Fruit fly (Drosophila melanogaster) whole organism, embryonic: ENCODE results near the gene LanB2.

ENCODE experiments used
- ATbp ChIP-seq: fragments of 200-800 bp; sonication (Bioruptor generic); optimal IDR thresholded peaks from 2 replicates; lab custom pipeline; 2017; ENCODE audit warnings: missing biosample characterization, mild to moderate bottlenecking, missing genetic modification characterization, missing genetic modification reagents
- Awh ChIP-seq: fragments of 200-800 bp; sonication (Bioruptor generic); IDR thresholded peaks from 2 replicates; pipeline ENCODE4, ENCODE4 v1.3.6; 2022; ENCODE audit warnings: missing biosample characterization, missing genetic modification characterization
- B-H1 ChIP-seq: fragments of 200-800 bp; sonication (Bioruptor generic); IDR thresholded peaks from 3 replicates; pipeline ENCODE4 v1.3.6; 2022; ENCODE audit warnings: missing biosample characterization, missing genetic modification characterization
- B-H2 ChIP-seq: fragments of 200-800 bp; sonication (Bioruptor generic); optimal IDR thresholded peaks from 2 replicates; lab custom pipeline; 2018; ENCODE audit warnings: missing biosample characterization, mild to moderate bottlenecking, missing genetic modification characterization
- Blimp-1 ChIP-seq: fragments of 200-800 bp; sonication (Bioruptor generic); optimal IDR thresholded peaks from 3 replicates; lab custom pipeline; 2018; ENCODE audit warnings: missing biosample characterization, missing genetic modification characterization, mild to moderate bottlenecking, moderate library complexity, missing genetic modification reagents
- BtbVII ChIP-seq: fragments of 200-800 bp; sonication (Bioruptor generic); optimal IDR thresholded peaks from 3 replicates; lab custom pipeline; 2017; ENCODE audit warnings: missing biosample characterization, mild to moderate bottlenecking, missing genetic modification characterization
- CG11504 ChIP-seq: fragments of 200-800 bp; sonication (Bioruptor generic); optimal IDR thresholded peaks from 3 replicates; lab custom pipeline; 2019; ENCODE audit warnings: missing biosample characterization, mild to moderate bottlenecking, missing genetic modification characterization, moderate library complexity
- CG11695 ChIP-seq: fragments of 200-800 bp; sonication (Bioruptor generic); IDR thresholded peaks from 3 replicates; pipeline ENCODE4 v1.3.6; 2022; ENCODE audit warnings: missing biosample characterization, missing genetic modification characterization
- CG12155 ChIP-seq: fragments of 200-800 bp; sonication (Bioruptor generic); optimal IDR thresholded peaks from 3 replicates; lab custom pipeline; 2016; ENCODE audit warnings: missing biosample characterization, missing genetic modification characterization
- CG12744 ChIP-seq: fragments of 200-800 bp; sonication (Bioruptor generic); optimal IDR thresholded peaks from 2 replicates; lab custom pipeline; 2016; ENCODE audit warnings: missing biosample characterization, missing genetic modification characterization
- CG1603 ChIP-seq: fragments of 200-800 bp; sonication (Bioruptor generic); optimal IDR thresholded peaks from 2 replicates; lab custom pipeline; 2019; ENCODE audit warnings: missing biosample characterization, mild to moderate bottlenecking, missing genetic modification characterization, moderate library complexity
- CG17385 ChIP-seq: fragments of 200-800 bp; sonication (Bioruptor generic); optimal IDR thresholded peaks from 3 replicates; lab custom pipeline; 2018; ENCODE audit warnings: missing biosample characterization, mild to moderate bottlenecking, missing genetic modification characterization
- CG2678 ChIP-seq: fragments of 200-800 bp; sonication (Bioruptor generic); optimal IDR thresholded peaks from 3 replicates; lab custom pipeline; 2019; ENCODE audit warnings: missing biosample characterization, mild to moderate bottlenecking, missing genetic modification characterization, moderate library complexity
- CG31441 ChIP-seq: fragments of 200-800 bp; sonication (Bioruptor generic); IDR thresholded peaks from 2 replicates; pipeline ENCODE4 v1.3.6; 2022; ENCODE audit warnings: missing biosample characterization, missing genetic modification characterization
- CG32532 ChIP-seq: fragments of 200-800 bp; sonication (Bioruptor generic); IDR thresholded peaks from 2 replicates; pipeline ENCODE4 v1.3.6; 2022; ENCODE audit warnings: missing biosample characterization, missing genetic modification characterization
- CG32767 ChIP-seq: fragments of 200-800 bp; sonication (Bioruptor generic); IDR thresholded peaks from 2 replicates; pipeline ENCODE4 v1.3.6; 2022; ENCODE audit warnings: missing biosample characterization, missing genetic modification characterization
- CG42726 ChIP-seq: fragments of 200-800 bp; sonication (Bioruptor generic); IDR thresholded peaks from 2 replicates; pipeline ENCODE4 v1.3.6; 2022; ENCODE audit warnings: missing biosample characterization, missing genetic modification characterization; ENCODE audit not compliant: partially characterized antibody
- CG8388 ChIP-seq: fragments of 200-800 bp; sonication (Bioruptor generic); optimal IDR thresholded peaks from 2 replicates; lab custom pipeline; 2019; ENCODE audit warnings: missing biosample characterization, mild to moderate bottlenecking, missing genetic modification characterization, moderate library complexity
- CG8924 ChIP-seq: fragments of 200-800 bp; optimal IDR thresholded peaks from 3 replicates; lab custom pipeline; 2019; ENCODE audit warnings: missing biosample characterization, mild to moderate bottlenecking, missing genetic modification characterization, moderate library complexity
- Chrac-16 ChIP-seq: fragments of 200-800 bp; sonication (Bioruptor generic); optimal IDR thresholded peaks from 3 replicates; lab custom pipeline; 2016; ENCODE audit warnings: missing biosample characterization, missing genetic modification characterization
- CrebB ChIP-seq: fragments of 200-800 bp; sonication (Bioruptor generic); optimal IDR thresholded peaks from 3 replicates; lab custom pipeline; 2018; ENCODE audit warnings: missing biosample characterization, mild to moderate bottlenecking, missing genetic modification characterization
- Dip2 ChIP-seq: fragments of 200-800 bp; sonication (Bioruptor generic); IDR thresholded peaks from 2 replicates; pipeline ENCODE4 v1.3.6; 2022; ENCODE audit warnings: missing biosample characterization, missing genetic modification characterization
- Ets65A ChIP-seq: fragments of 200-800 bp; sonication (Bioruptor generic); peaks from one replicate; lab custom pipeline; 2016; ENCODE audit warnings: missing biosample characterization, missing genetic modification characterization
- Fer3 ChIP-seq: fragments of 200-800 bp; sonication (Bioruptor generic); optimal IDR thresholded peaks from 2 replicates; lab custom pipeline; 2018; ENCODE audit warnings: missing biosample characterization, mild to moderate bottlenecking, missing genetic modification characterization, moderate library complexity
- HmgD ChIP-seq: fragments of 200-800 bp; sonication (Bioruptor generic); optimal IDR thresholded peaks from 3 replicates; lab custom pipeline; 2016; ENCODE audit warnings: missing biosample characterization, missing genetic modification characterization
- Hr51 ChIP-seq, 2 experiments: fragments of 200-800 bp; sonication (Bioruptor generic); optimal IDR thresholded peaks; 2 replicates in 1 of 2; 3 replicates in 1 of 2; lab custom pipeline; 2016 to 2018; ENCODE audit warnings: missing biosample characterization in 2 of 2, missing genetic modification characterization in 2 of 2, mild to moderate bottlenecking in 1 of 2, moderate library complexity in 1 of 2
- Hsf ChIP-seq: fragments of 200-800 bp; sonication (Bioruptor generic); optimal IDR thresholded peaks from 3 replicates; lab custom pipeline; 2016; ENCODE audit warnings: missing biosample characterization, missing genetic modification characterization
- MESR4 ChIP-seq: fragments of 200-800 bp; sonication (Bioruptor generic); optimal IDR thresholded peaks from 2 replicates; lab custom pipeline; 2018; ENCODE audit warnings: missing biosample characterization, mild to moderate bottlenecking, missing genetic modification characterization, moderate library complexity
- NC2α ChIP-seq: fragments of 200-800 bp; sonication (Bioruptor generic); optimal IDR thresholded peaks from 2 replicates; lab custom pipeline; 2016; ENCODE audit warnings: missing biosample characterization, missing genetic modification characterization
- NC2β ChIP-seq: fragments of 200-800 bp; sonication (Bioruptor generic); optimal IDR thresholded peaks from 2 replicates; lab custom pipeline; 2016; ENCODE audit warnings: missing biosample characterization, missing genetic modification characterization
- NfI ChIP-seq: fragments of 200-800 bp; sonication (Bioruptor generic); optimal IDR thresholded peaks from 3 replicates; lab custom pipeline; 2018; ENCODE audit warnings: missing biosample characterization, mild to moderate bottlenecking, missing genetic modification characterization, moderate library complexity
- PHDP ChIP-seq: fragments of 200-800 bp; sonication (Bioruptor generic); optimal IDR thresholded peaks from 3 replicates; lab custom pipeline; 2018; ENCODE audit warnings: missing biosample characterization, mild to moderate bottlenecking, missing genetic modification characterization, moderate library complexity
- Sox102F ChIP-seq: fragments of 200-800 bp; sonication (Bioruptor generic); optimal IDR thresholded peaks from 2 replicates; lab custom pipeline; 2018; ENCODE audit warnings: missing biosample characterization, mild to moderate bottlenecking, missing genetic modification characterization, moderate library complexity
- Spps ChIP-seq: fragments of 200-800 bp; sonication (Bioruptor generic); optimal IDR thresholded peaks from 2 replicates; lab custom pipeline; 2018; ENCODE audit warnings: missing biosample characterization, mild to moderate bottlenecking, missing genetic modification characterization
- ato ChIP-seq: fragments of 200-800 bp; sonication (Bioruptor generic); IDR thresholded peaks from 2 replicates; pipeline ENCODE4 v1.3.6; 2022; ENCODE audit warnings: missing biosample characterization, missing genetic modification characterization; ENCODE audit not compliant: partially characterized antibody
- caup ChIP-seq: fragments of 200-800 bp; sonication (Bioruptor generic); optimal IDR thresholded peaks from 3 replicates; lab custom pipeline; 2017; ENCODE audit warnings: missing biosample characterization, mild to moderate bottlenecking, missing genetic modification characterization, moderate library complexity; ENCODE audit not compliant: severe bottlenecking
- chn ChIP-seq: fragments of 200-800 bp; sonication (Bioruptor generic); optimal IDR thresholded peaks from 2 replicates; lab custom pipeline; 2016; ENCODE audit warnings: missing biosample characterization, missing genetic modification characterization
- ci ChIP-seq: fragments of 200-800 bp; sonication (Bioruptor generic); IDR thresholded peaks from 3 replicates; pipeline ENCODE4 v1.3.6; 2022; ENCODE audit warnings: missing biosample characterization, missing genetic modification characterization
- grau ChIP-seq: fragments of 200-800 bp; optimal IDR thresholded peaks from 3 replicates; lab custom pipeline; 2019; ENCODE audit warnings: missing biosample characterization, mild to moderate bottlenecking, missing genetic modification characterization, moderate library complexity
- grn ChIP-seq: fragments of 200-800 bp; sonication (Bioruptor generic); optimal IDR thresholded peaks from 3 replicates; lab custom pipeline; 2017; ENCODE audit warnings: missing biosample characterization, missing genetic modification characterization
- h ChIP-seq: fragments of >200 bp; optimal IDR thresholded peaks from 2 replicates; lab custom pipeline; 2017
- nmo ChIP-seq: fragments of 200-800 bp; sonication (Bioruptor generic); optimal IDR thresholded peaks from 2 replicates; lab custom pipeline; 2018; ENCODE audit warnings: missing biosample characterization, mild to moderate bottlenecking, missing genetic modification characterization, moderate library complexity
- oc ChIP-seq: fragments of 200-800 bp; sonication (Bioruptor generic); optimal IDR thresholded peaks from 2 replicates; lab custom pipeline; 2018; ENCODE audit warnings: missing biosample characterization, mild to moderate bottlenecking, missing genetic modification characterization, moderate library complexity
- phol ChIP-seq: fragments of 200-800 bp; sonication (Bioruptor generic); optimal IDR thresholded peaks from 3 replicates; lab custom pipeline; 2018; ENCODE audit warnings: missing biosample characterization, mild to moderate bottlenecking, missing genetic modification characterization, moderate library complexity
- slp2 ChIP-seq: fragments of 200-800 bp; sonication (Bioruptor generic); optimal IDR thresholded peaks from 2 replicates; lab custom pipeline; 2016; ENCODE audit warnings: missing biosample characterization, missing genetic modification characterization
- stc ChIP-seq: fragments of 200-800 bp; sonication (Bioruptor generic); IDR thresholded peaks from 2 replicates; pipeline ENCODE4 v1.3.6; 2022; ENCODE audit warnings: missing biosample characterization, missing genetic modification characterization
- wek ChIP-seq: fragments of 200-800 bp; sonication (Bioruptor generic); optimal IDR thresholded peaks from 3 replicates; lab custom pipeline; 2018; ENCODE audit warnings: missing biosample characterization, mild to moderate bottlenecking, missing genetic modification characterization, moderate library complexity
- wor ChIP-seq: fragments of 200-800 bp; sonication (Bioruptor generic); IDR thresholded peaks from 2 replicates; pipeline ENCODE4 v1.3.6; 2022; ENCODE audit warnings: missing biosample characterization, missing genetic modification characterization
- zfh1 ChIP-seq: fragments of 200-800 bp; sonication (Bioruptor generic); IDR thresholded peaks from 3 replicates; pipeline ENCODE4 v1.3.6; 2022; ENCODE audit warnings: missing biosample characterization, missing genetic modification characterization

LanB2 gene

dm6 chr3L:9614589-9615442, at the start of gene LanB2 (continued):
- TF ChIP-seq CG8924 (peak; percentile 18), NC2β (GFP tag; lab: Kevin White, UChicago) (no peak), CrebB (peak; percentile 64), caup (GFP tag; lab: Kevin White, UChicago) (peak; percentile 28), CG12744 (no peak), NfI (no peak), Hsf (no peak), BtbVII (GFP tag; lab: Kevin White, UChicago) (peak; percentile 47), grn (GFP tag; lab: Kevin White, UChicago) (no peak), MESR4 (GFP tag; lab: Kevin White, UChicago) (peak; percentile 2), h (lab: Kevin White, UChicago) (no peak), Dip2 (GFP tag; lab: Robert Waterston, UW) (no peak), Hr51 (GFP tag; optimal IDR thresholded peaks at IDR 0.05; lab: Kevin White, UChicago) (no peak), CG17385 (GFP tag; lab: Kevin White, UChicago) (no peak), CG12155 (no peak), Ets65A (GFP tag; lab: Kevin White, UChicago) (no peak), zfh1 (GFP tag; lab: Robert Waterston, UW) (0 out of 3 replicates have a peak, but pooled peaks have one; percentile 52), slp2 (GFP tag; lab: Kevin White, UChicago) (no peak), Chrac-16 (GFP tag; lab: Kevin White, UChicago) (no peak), Fer3 (tag; lab: Kevin White, UChicago) (peak; percentile 5), B-H1 (GFP tag; lab: Robert Waterston, UW) (no peak), CG2678 (tag; lab: Kevin White, UChicago) (peak; percentile 15), B-H2 (GFP tag; lab: Kevin White, UChicago) (peak; percentile 47), CG42726 (GFP tag; lab: Robert Waterston, UW) (no peak), Spps (tag; lab: Kevin White, UChicago) (no peak), Awh (GFP tag; lab: Robert Waterston, UW) (no peak), CG8388 (no peak), CG32767 (GFP tag; lab: Robert Waterston, UW) (0 out of 2 replicates have a peak, but pooled peaks have one; percentile 48), wek (GFP tag; lab: Kevin White, UChicago) (peak; percentile 21)

- no peak for TF ChIP-seq CG32532 (GFP tag; lab: Robert Waterston, UW)
- TF ChIP-seq wor (GFP tag; lab: Robert Waterston, UW) = 0 out of 2 replicates have a peak, but pooled peaks have one; percentile 13
- peak; percentile 36; the same call in 1 of the 2 replicates for TF ChIP-seq stc
- no peak for TF ChIP-seq NC2α
- TF ChIP-seq ci (GFP tag; lab: Robert Waterston, UW) = peak; percentile 39; the same call in 1 of the 3 replicates
- TF ChIP-seq HmgD = no peak
- TF ChIP-seq nmo = peak; percentile 8
- TF ChIP-seq CG31441 = peak; percentile 38; the same call in 1 of the 2 replicates
- peak; percentile 50 for TF ChIP-seq phol
- peak in 1 of 2 experiments; percentile 36 for TF ChIP-seq Hr51 (GFP tag; optimal IDR thresholded peaks at IDR 0.05; lab: Kevin White, UChicago)
- peak; percentile 56 for TF ChIP-seq CG11504
- TF ChIP-seq CG11695 = 0 out of 3 replicates have a peak, but pooled peaks have one; percentile 39
- TF ChIP-seq ato (GFP tag; lab: Robert Waterston, UW) = no peak
- peak; percentile 28 for TF ChIP-seq ATbp (GFP tag; lab: Kevin White, UChicago)
- TF ChIP-seq chn (GFP tag; lab: Kevin White, UChicago) = no peak
- TF ChIP-seq Blimp-1 (GFP tag; lab: Kevin White, UChicago) = peak; percentile 58
- TF ChIP-seq PHDP (tag; lab: Kevin White, UChicago) = peak; percentile 22
- TF ChIP-seq Sox102F = peak; percentile 52
- TF ChIP-seq oc (tag; lab: Kevin White, UChicago) = peak; percentile 15
- TF ChIP-seq CG1603 (tag; lab: Kevin White, UChicago) = peak; percentile 28
- peak; percentile 22 for TF ChIP-seq grau
- no peak for TF ChIP-seq B-H1 (GFP tag; lab: Robert Waterston, UW)
These were observed 47.9 kb upstream of the LanB2 start for dm6 chr3L:9566849-9567248.
